Worm (Caenorhabditis elegans) whole organism, L1 larva: Measurements from ENCODE around the gene ZK1193.2.

ENCODE experiments used
- F16B12.6 ChIP-seq: fragments of 150-350 bp; optimal IDR thresholded peaks from 2 replicates; lab custom pipeline; 2014; ENCODE audit warnings: missing biosample characterization, missing genetic modification characterization
- Y116A8C.19 ChIP-seq: sonication (generic microtip); optimal IDR thresholded peaks from 2 replicates; lab custom pipeline; 2016; ENCODE audit warnings: missing compliant biosample characterization, missing genetic modification characterization, borderline replicate concordance
- blmp-1 ChIP-seq: fragments of 150-350 bp; optimal IDR thresholded peaks from 2 replicates; lab custom pipeline; 2014; ENCODE audit warnings: missing biosample characterization, missing genetic modification characterization
- ceh-82 ChIP-seq, 3 experiments: fragments of 150-350 bp in 1 of 3; sonication (generic microtip) in 2 of 3; optimal IDR thresholded peaks; 2 replicates each; lab custom pipeline; 2014 to 2017; ENCODE audit warnings: missing biosample characterization in 3 of 3, missing genetic modification characterization in 3 of 3
- ceh-88 ChIP-seq: fragments of 200-800 bp; sonication (Bioruptor generic); IDR thresholded peaks from 2 replicates; pipeline ENCODE4 v1.3.6; 2022; ENCODE audit warnings: missing genetic modification characterization, missing compliant biosample characterization
- ces-1 ChIP-seq: fragments of 150-350 bp; optimal IDR thresholded peaks from 2 replicates; lab custom pipeline; 2014; ENCODE audit warnings: missing biosample characterization, missing genetic modification reagents, missing genetic modification characterization
- dsc-1 ChIP-seq: sonication (generic microtip); optimal IDR thresholded peaks from 2 replicates; lab custom pipeline; 2016; ENCODE audit warnings: mild to moderate bottlenecking, missing genetic modification characterization, missing compliant biosample characterization
- efl-1 ChIP-seq, 4 experiments: fragments of 150-350 bp; optimal IDR thresholded peaks in 3 of 4; peaks in 1 of 4; 1 replicate in 1 of 4; 2 replicates in 3 of 4; lab custom pipeline; 2014; ENCODE audit warnings: missing biosample characterization in 2 of 4, missing genetic modification characterization in 2 of 4, missing genetic modification reagents in 2 of 4
- egl-13 ChIP-seq: sonication (generic microtip); optimal IDR thresholded peaks from 2 replicates; lab custom pipeline; 2016; ENCODE audit warnings: missing genotype, missing genetic modification reagents, missing genetic modification characterization, missing compliant biosample characterization
- egl-27 ChIP-seq, 2 experiments: fragments of 150-350 bp in 1 of 2; sonication (generic microtip); optimal IDR thresholded peaks; 3 replicates each; lab custom pipeline; 2017 to 2018; ENCODE audit warnings: missing biosample characterization in 2 of 2, missing genetic modification characterization in 2 of 2, missing genetic modification reagents in 2 of 2
- elt-2 ChIP-seq: sonication (generic microtip); optimal IDR thresholded peaks from 2 replicates; lab custom pipeline; 2016; ENCODE audit warnings: missing genetic modification characterization, mild to moderate bottlenecking, inconsistent platforms, missing compliant biosample characterization, missing genetic modification reagents
- fkh-4 ChIP-seq: sonication (generic microtip); optimal IDR thresholded peaks from 2 replicates; lab custom pipeline; 2016; ENCODE audit warnings: missing compliant biosample characterization, missing genetic modification characterization, borderline replicate concordance
- hlh-17 ChIP-seq: fragments of 200-800 bp; sonication (Bioruptor generic); optimal IDR thresholded peaks from 2 replicates; lab custom pipeline; 2018; ENCODE audit warnings: missing genetic modification characterization, mild to moderate bottlenecking, missing compliant biosample characterization, moderate library complexity, borderline replicate concordance
- hpl-2 ChIP-seq: fragments of 150-350 bp; optimal IDR thresholded peaks from 2 replicates; lab custom pipeline; 2014; ENCODE audit warnings: missing biosample characterization, missing genetic modification reagents, missing genetic modification characterization
- irx-1 ChIP-seq: sonication (generic microtip); optimal IDR thresholded peaks from 2 replicates; lab custom pipeline; 2016; ENCODE audit warnings: missing genetic modification characterization, missing compliant biosample characterization
- lin-13 ChIP-seq: fragments of 150-350 bp; optimal IDR thresholded peaks from 2 replicates; lab custom pipeline; 2014; ENCODE audit warnings: missing biosample characterization, missing genetic modification reagents, missing genetic modification characterization
- lin-14 ChIP-seq: fragments of 200-800 bp; sonication (Bioruptor generic); optimal IDR thresholded peaks from 2 replicates; lab custom pipeline; 2018; ENCODE audit warnings: mild to moderate bottlenecking, missing genetic modification characterization, moderate library complexity, missing compliant biosample characterization
- lin-35 ChIP-seq, 2 experiments: fragments of 150-350 bp; optimal IDR thresholded peaks; 2 replicates each; lab custom pipeline; 2014; ENCODE audit warnings: missing biosample characterization in 2 of 2, missing genetic modification characterization in 2 of 2, missing genetic modification reagents in 2 of 2
- lir-3 ChIP-seq: sonication (generic microtip); optimal IDR thresholded peaks from 2 replicates; lab custom pipeline; 2016; ENCODE audit warnings: mild to moderate bottlenecking, missing genetic modification characterization, moderate library complexity, missing compliant biosample characterization; ENCODE audit not compliant: poor library complexity
- lsy-2 ChIP-seq, 2 experiments: fragments of 150-350 bp; optimal IDR thresholded peaks; 2 replicates each; lab custom pipeline; 2014; ENCODE audit warnings: missing biosample characterization in 2 of 2, missing genetic modification characterization in 2 of 2
- mab-9 ChIP-seq: fragments of 200-800 bp; sonication (Bioruptor generic); IDR thresholded peaks from 2 replicates; pipeline ENCODE4 v1.3.6; 2022; ENCODE audit warnings: missing genetic modification reagents, missing genetic modification characterization, missing compliant biosample characterization
- nhr-12 ChIP-seq: sonication (generic microtip); optimal IDR thresholded peaks from 2 replicates; lab custom pipeline; 2017; ENCODE audit warnings: missing biosample characterization, missing genetic modification characterization
- nhr-19 ChIP-seq: fragments of 200-800 bp; sonication (Bioruptor generic); conservative IDR thresholded peaks from 2 replicates; pipeline ENCODE4 v1.3.6; 2022; ENCODE audit warnings: missing genetic modification characterization, missing compliant biosample characterization
- nhr-20 ChIP-seq: sonication (generic microtip); optimal IDR thresholded peaks from 2 replicates; lab custom pipeline; 2016; ENCODE audit warnings: mild to moderate bottlenecking, missing genetic modification characterization, missing compliant biosample characterization
- nhr-71 ChIP-seq: sonication (generic microtip); optimal IDR thresholded peaks from 2 replicates; lab custom pipeline; 2016; ENCODE audit warnings: mild to moderate bottlenecking, missing genetic modification characterization, moderate library complexity, missing compliant biosample characterization
- nhr-85 ChIP-seq: sonication (generic microtip); peaks from one replicate; lab custom pipeline; 2016; ENCODE audit warnings: missing genetic modification characterization, inconsistent platforms, missing compliant biosample characterization
- skn-1 ChIP-seq: fragments of 150-350 bp; optimal IDR thresholded peaks from 2 replicates; lab custom pipeline; 2014; ENCODE audit warnings: missing biosample characterization, missing genetic modification characterization
- sptf-1 ChIP-seq: fragments of 150-350 bp; optimal IDR thresholded peaks from 2 replicates; lab custom pipeline; 2014; ENCODE audit warnings: missing biosample characterization, missing genetic modification characterization
- sup-37 ChIP-seq: fragments of 200-800 bp; sonication (Bioruptor generic); optimal IDR thresholded peaks from 2 replicates; lab custom pipeline; 2018; ENCODE audit warnings: mild to moderate bottlenecking, missing genetic modification characterization, missing compliant biosample characterization
- swsn-7 ChIP-seq: sonication (generic microtip); optimal IDR thresholded peaks from 2 replicates; lab custom pipeline; 2016; ENCODE audit warnings: missing genetic modification characterization, missing compliant biosample characterization
- tlp-1 ChIP-seq: fragments of 150-350 bp; optimal IDR thresholded peaks from 2 replicates; lab custom pipeline; 2014; ENCODE audit warnings: missing biosample characterization, missing genetic modification characterization
- unc-98 ChIP-seq: fragments of 200-800 bp; sonication (Bioruptor generic); IDR thresholded peaks from 2 replicates; pipeline ENCODE4 v1.3.6; 2022; ENCODE audit warnings: missing genetic modification characterization, missing compliant biosample characterization
- xbp-1 ChIP-seq: sonication (generic microtip); optimal IDR thresholded peaks from 2 replicates; lab custom pipeline; 2016; ENCODE audit warnings: missing genetic modification characterization, missing compliant biosample characterization

Gene ZK1193.2

ce11 chrX:438396-438795 lies 13.0 kb upstream of the ZK1193.2 start:
- TF ChIP-seq xbp-1 (no peak), elt-2 (tag; lab: Kevin White, UChicago) (peak; percentile 0)

ce11 chrX:433747-434146 lies 8.3 kb upstream of the ZK1193.2 start, which contains the start of gene dve-1:
Gene dve-1, minus strand, starts transcription at chrX:433812.
- no peak for TF ChIP-seq sptf-1
- no peak for TF ChIP-seq nhr-12 (tag; lab: Kevin White, UChicago)
- TF ChIP-seq xbp-1, result no peak
- TF ChIP-seq lir-3 (tag; lab: Kevin White, UChicago), result no peak
- no peak for TF ChIP-seq dsc-1 (tag; lab: Kevin White, UChicago)
- TF ChIP-seq egl-13 (tag; lab: Kevin White, UChicago), result no peak
- TF ChIP-seq egl-27 (tag; optimal IDR thresholded peaks at IDR 0.05; lab: Kevin White, UChicago), result no peak
- no peak for TF ChIP-seq ceh-88
- TF ChIP-seq F16B12.6 (tag; lab: Kevin White, UChicago), result no peak
- no peak for TF ChIP-seq lin-13 (GFP tag; lab: Kevin White, UChicago)
- TF ChIP-seq ces-1, result no peak

- TF ChIP-seq nhr-85 (tag; lab: Kevin White, UChicago) (peak; percentile 76), unc-98 (GFP tag; lab: Robert Waterston, UW) (no peak), sup-37 (GFP tag; lab: Kevin White, UChicago) (no peak), efl-1 (optimal IDR thresholded peaks at IDR 0.05; lab: Kevin White, UChicago) (no peak), efl-1 (GFP tag; optimal IDR thresholded peaks at IDR 0.05 in 1 of 2; lab: Kevin White, UChicago) (peak in 1 of 2 experiments; percentile 63), ceh-82 (tag; optimal IDR thresholded peaks at IDR 0.05; lab: Kevin White, UChicago) (no peak), irx-1 (no peak), lsy-2 (tag; optimal IDR thresholded peaks at IDR 0.05; lab: Kevin White, UChicago) (no peak), nhr-71 (tag; lab: Kevin White, UChicago) (peak; percentile 25), fkh-4 (tag; lab: Kevin White, UChicago) (no peak), skn-1 (peak; percentile 12), lin-35 (GFP tag; optimal IDR thresholded peaks at IDR 0.05; lab: Kevin White, UChicago) (peak in 1 of 2 experiments; percentile 17), nhr-20 (tag; lab: Kevin White, UChicago) (peak; percentile 7), lin-14 (GFP tag; lab: Kevin White, UChicago) (peak; percentile 17), nhr-12 (tag; lab: Kevin White, UChicago) (no peak), hlh-17 (GFP tag; lab: Kevin White, UChicago) (no peak), nhr-19 (GFP tag; lab: Robert Waterston, UW) (no peak), blmp-1 (tag; lab: Kevin White, UChicago) (peak; percentile 99), hpl-2 (no peak)
- TF ChIP-seq, all 84 proteins: peak for 8
Observed at ce11 chrX:433029-433693, 7.7 kb upstream of the ZK1193.2 start.

DNA sequence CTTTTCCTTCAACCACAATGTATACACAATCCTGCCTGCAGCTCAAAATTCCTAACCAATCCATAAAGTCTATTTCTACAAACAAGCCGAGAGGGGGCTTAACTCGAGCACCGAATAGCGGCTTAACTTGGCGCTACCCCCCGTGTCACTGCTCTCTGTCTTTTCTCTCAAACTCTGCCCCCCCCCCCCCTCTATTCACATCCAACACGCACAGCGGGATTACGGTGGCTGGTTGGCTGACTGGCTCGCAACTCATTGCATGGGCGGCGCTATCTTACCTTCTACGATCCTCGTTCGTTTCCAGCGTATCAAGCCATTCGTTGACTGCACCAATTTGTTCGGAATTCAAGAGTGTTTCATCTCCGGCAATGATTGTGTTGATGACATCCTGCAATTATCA lies 6.2 kb upstream of the ZK1193.2 start:
- TF ChIP-seq unc-98 (GFP tag; lab: Robert Waterston, UW) (no peak), Y116A8C.19 (tag; lab: Kevin White, UChicago) (no peak), mab-9 (GFP tag; lab: Robert Waterston, UW) (0 out of 2 replicates have a peak, but pooled peaks have one; percentile 10), swsn-7 (no peak)

- no peak for TF ChIP-seq tlp-1 (tag; lab: Kevin White, UChicago)
- peak; percentile 57 for TF ChIP-seq elt-2 (tag; lab: Kevin White, UChicago)
Observed at ce11 chrX:423757-424156, 1.7 kb downstream of the ZK1193.2 start.
